Worm (Caenorhabditis elegans): Measurements from ENCODE around the gene F58B4.6.

The F58B4.6 gene

ce11 chrV:10924731-10925130 is at the start of gene F58B4.6:
Gene F58B4.6, plus strand, starts transcription at chrV:10925031.
- TF ChIP-seq efl-1 (GFP tag; optimal IDR thresholded peaks at IDR 0.05): no peak
- no peak for TF ChIP-seq F23B12.7 (tag; optimal IDR thresholded peaks at IDR 0.05; ENCODE audit: insufficient read depth)
- no peak for TF ChIP-seq F33H1.4 (GFP tag; IDR thresholded peaks at IDR 0.05)
- TF ChIP-seq sea-2 (GFP tag; IDR thresholded peaks at IDR 0.05): no peak
- TF ChIP-seq chd-7 (tag; optimal IDR thresholded peaks at IDR 0.05): no peak
- TF ChIP-seq Y53G8AR.9 (GFP tag; conservative IDR thresholded peaks at IDR 0.05): no peak
- no peak for TF ChIP-seq him-1 (tag; optimal IDR thresholded peaks at IDR 0.05)
- TF ChIP-seq rpc-1 (optimal IDR thresholded peaks at IDR 0.05): no peak
- TF ChIP-seq rpc-1 (tag; optimal IDR thresholded peaks at IDR 0.05): no peak
- TF ChIP-seq ceh-100 (GFP tag; IDR thresholded peaks at IDR 0.05): no peak
- no peak for TF ChIP-seq madf-3 (GFP tag; IDR thresholded peaks at IDR 0.05)

ce11 chrV:10876512-10876911 is 48.3 kb upstream of the F58B4.6 start:
- TF ChIP-seq chd-7 (tag; optimal IDR thresholded peaks at IDR 0.05): no peak
- no peak for TF ChIP-seq bed-1 (GFP tag; IDR thresholded peaks at IDR 0.05)
- no peak for TF ChIP-seq ztf-18 (tag; optimal IDR thresholded peaks at IDR 0.05)
- no peak for TF ChIP-seq ztf-26 (tag; optimal IDR thresholded peaks at IDR 0.05)
- TF ChIP-seq ZK185.1 (tag; optimal IDR thresholded peaks at IDR 0.05; ENCODE audit: poor library complexity, severe bottlenecking): no peak
- no peak for TF ChIP-seq F39B2.1 (GFP tag; IDR thresholded peaks at IDR 0.05)
- TF ChIP-seq pha-4 (tag; optimal IDR thresholded peaks at IDR 0.05): no peak
- no peak for TF ChIP-seq ztf-22 (GFP tag; optimal IDR thresholded peaks at IDR 0.05)
- no peak for TF ChIP-seq gei-17 (GFP tag; optimal IDR thresholded peaks at IDR 0.05)
- no peak for TF ChIP-seq let-526 (GFP tag; IDR thresholded peaks at IDR 0.05)
- no peak for TF ChIP-seq tbp1 (GFP tag; optimal IDR thresholded peaks at IDR 0.05)
- TF ChIP-seq B0035.1 (tag; optimal IDR thresholded peaks at IDR 0.05): no peak
- TF ChIP-seq somi-1 (GFP tag; optimal IDR thresholded peaks at IDR 0.05): no peak
- no peak for TF ChIP-seq snpc-3.4 (tag; optimal IDR thresholded peaks at IDR 0.05)
- no peak for TF ChIP-seq F22D6.2 (tag; optimal IDR thresholded peaks at IDR 0.05)

ce11 chrV:10877808-10878600 is 46.8 kb upstream of the F58B4.6 start:
- peak; percentile 25 for TF ChIP-seq ztf-22 (GFP tag; optimal IDR thresholded peaks at IDR 0.05)
- no peak for TF ChIP-seq nfya-2 (GFP tag; IDR thresholded peaks at IDR 0.05)
- TF ChIP-seq nhr-80 (tag; optimal IDR thresholded peaks at IDR 0.05): peak; percentile 86
- TF ChIP-seq ceh-91 (GFP tag; IDR thresholded peaks at IDR 0.05): no peak

ce11 chrV:10880138-10880882 is 44.5 kb upstream of the F58B4.6 start, which contains the start of gene F32D8.1:
Gene F32D8.1, plus strand, starts transcription at chrV:10880832.
- TF ChIP-seq C17E4.6 (GFP tag; IDR thresholded peaks at IDR 0.05) (no peak), ZK185.1 (tag; optimal IDR thresholded peaks at IDR 0.05; ENCODE audit: poor library complexity, severe bottlenecking) (no peak), sea-2 (GFP tag; IDR thresholded peaks at IDR 0.05) (no peak), lag-1 (GFP tag; IDR thresholded peaks at IDR 0.05) (no peak), egl-18 (GFP tag; IDR thresholded peaks at IDR 0.05) (no peak), rpc-1 (optimal IDR thresholded peaks at IDR 0.05) (no peak), rpc-1 (tag; optimal IDR thresholded peaks at IDR 0.05) (no peak), nhr-90 (tag; optimal IDR thresholded peaks at IDR 0.05) (no peak), madf-10 (tag; optimal IDR thresholded peaks at IDR 0.05) (no peak), bed-2 (GFP tag; IDR thresholded peaks at IDR 0.05) (no peak), ztf-25 (GFP tag; IDR thresholded peaks at IDR 0.05) (no peak), dpl-1 (GFP tag; optimal IDR thresholded peaks at IDR 0.05) (no peak), tlf-1 (GFP tag; optimal IDR thresholded peaks at IDR 0.05) (no peak), madf-8 (GFP tag; conservative IDR thresholded peaks at IDR 0.05) (no peak), attf-3 (GFP tag; conservative IDR thresholded peaks at IDR 0.05) (no peak), F52B5.7 (tag; optimal IDR thresholded peaks at IDR 0.05) (no peak)

Measured in whole organism, young adult.